Fruit fly (Drosophila melanogaster) whole organism, pupa: Measurements from ENCODE around the gene Ac13E.

Source experiments
- CG10348 ChIP-seq: fragments of 200-800 bp; sonication (Bioruptor generic); IDR thresholded peaks from 2 replicates; pipeline ENCODE4 v1.3.6; 2022; ENCODE audit warnings: missing biosample characterization, missing genetic modification characterization
- CG12605 ChIP-seq: fragments of 200-800 bp; sonication (Bioruptor generic); IDR thresholded peaks from 2 replicates; pipeline ENCODE4 v1.3.6; 2022; ENCODE audit warnings: missing biosample characterization, missing genetic modification characterization
- CG13204 ChIP-seq: fragments of 200-800 bp; sonication (Bioruptor generic); optimal IDR thresholded peaks from 2 replicates; lab custom pipeline; 2018; ENCODE audit warnings: missing biosample characterization, mild to moderate bottlenecking, missing genetic modification characterization, moderate library complexity
- CG17806 ChIP-seq: fragments of 200-800 bp; sonication (Bioruptor generic); optimal IDR thresholded peaks from 2 replicates; lab custom pipeline; 2018; ENCODE audit warnings: missing biosample characterization, mild to moderate bottlenecking, missing genetic modification characterization, moderate library complexity
- CG4496 ChIP-seq: fragments of 200-800 bp; sonication (Bioruptor generic); IDR thresholded peaks from 3 replicates; pipeline ENCODE4 v1.3.6; 2022; ENCODE audit warnings: missing biosample characterization, missing genetic modification characterization
- CG8159 ChIP-seq: fragments of 200-800 bp; sonication (Bioruptor generic); optimal IDR thresholded peaks from 3 replicates; lab custom pipeline; 2018; ENCODE audit warnings: missing biosample characterization, mild to moderate bottlenecking, missing genetic modification characterization, moderate library complexity
- CG8301 ChIP-seq: fragments of 200-800 bp; sonication (Bioruptor generic); optimal IDR thresholded peaks from 2 replicates; lab custom pipeline; 2018; ENCODE audit warnings: missing biosample characterization, mild to moderate bottlenecking, missing genetic modification characterization
- D1 ChIP-seq: fragments of 200-800 bp; sonication (Bioruptor generic); optimal IDR thresholded peaks from 2 replicates; lab custom pipeline; 2018; ENCODE audit warnings: missing biosample characterization, mild to moderate bottlenecking, missing genetic modification characterization, moderate library complexity
- EcR ChIP-seq: fragments of 200-800 bp; sonication (Bioruptor generic); optimal IDR thresholded peaks from 3 replicates; lab custom pipeline; 2019; ENCODE audit warnings: missing biosample characterization, missing genetic modification characterization, mild to moderate bottlenecking, moderate library complexity, missing genetic modification reagents
- Snoo ChIP-seq: fragments of 200-800 bp; sonication (Bioruptor generic); optimal IDR thresholded peaks from 3 replicates; lab custom pipeline; 2017; ENCODE audit warnings: missing biosample characterization, mild to moderate bottlenecking, missing genetic modification characterization, inconsistent platforms

DNA sequence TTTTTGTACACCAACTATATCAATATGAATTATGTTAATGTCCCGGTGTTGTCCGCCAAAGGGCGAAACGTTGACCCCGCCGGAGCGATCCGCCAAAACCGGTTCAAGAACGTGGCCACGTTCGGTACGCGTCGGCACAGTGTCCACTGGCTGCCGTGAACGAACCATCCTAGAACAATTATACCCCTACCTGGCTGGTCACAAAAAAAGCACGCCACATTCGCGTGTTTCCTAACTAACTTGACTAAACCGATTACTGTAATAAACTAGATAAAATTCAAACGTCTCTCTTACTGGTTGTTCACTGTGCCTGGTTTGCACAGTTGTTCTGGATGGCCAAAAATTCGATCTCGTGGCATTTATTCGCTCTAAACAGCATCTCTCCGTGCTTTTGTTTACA lies 25.5 kb upstream of the Ac13E start:
- peak; percentile 84 for TF ChIP-seq EcR (GFP tag; lab: Kevin White, UChicago)
- TF ChIP-seq CG8159 (tag; lab: Kevin White, UChicago) = peak; percentile 84
- TF ChIP-seq CG12605 (GFP tag; lab: Robert Waterston, UW) = peak; percentile 87
- TF ChIP-seq CG10348 (GFP tag; lab: Robert Waterston, UW) = peak; percentile 34; the same call in 1 of the 2 replicates
- TF ChIP-seq D1 = peak; percentile 61
- TF ChIP-seq CG17806 (tag; lab: Kevin White, UChicago) = peak; percentile 87
- TF ChIP-seq CG8301 (tag; lab: Kevin White, UChicago) = peak; percentile 92
- TF ChIP-seq CG4496 = peak; percentile 97
- peak; percentile 96 for TF ChIP-seq Snoo
- TF ChIP-seq CG13204 (GFP tag; lab: Kevin White, UChicago) = no peak
